Worm (Caenorhabditis elegans) whole organism, late embryonic: ENCODE results near the gene F46B3.14.

Experiments used
- pha-4 ChIP-seq: fragments of 150-350 bp; optimal IDR thresholded peaks from 2 replicates; lab custom pipeline; 2018; ENCODE audit warnings: missing biosample characterization, missing genetic modification reagents, missing genetic modification characterization
- syd-9 ChIP-seq: sonication (generic microtip); optimal IDR thresholded peaks from 2 replicates; lab custom pipeline; 2016; ENCODE audit warnings: mild to moderate bottlenecking, missing genetic modification characterization, moderate library complexity, missing compliant biosample characterization
- ztf-16 ChIP-seq: sonication (generic microtip); optimal IDR thresholded peaks from 2 replicates; lab custom pipeline; 2017; ENCODE audit warnings: missing genetic modification characterization, missing compliant biosample characterization

ce11 chrV:20609494-20609893, 21.7 kb downstream of the F46B3.14 start, which contains the start of gene grd-2:
- TF ChIP-seq syd-9 (tag; lab: Kevin White, UChicago) (no peak), ztf-16 (tag; lab: Kevin White, UChicago) (no peak), pha-4 (tag; lab: Kevin White, UChicago) (no peak)
